Fruit fly (Drosophila melanogaster) whole organism, embryonic: ENCODE data around the gene CG31360.

Experiments used
- ATbp ChIP-seq: fragments of 200-800 bp; sonication (Bioruptor generic); optimal IDR thresholded peaks from 2 replicates; lab custom pipeline; 2017; ENCODE audit warnings: missing biosample characterization, mild to moderate bottlenecking, missing genetic modification characterization, missing genetic modification reagents
- Atf-2 ChIP-seq: fragments of 200-800 bp; sonication (Bioruptor generic); optimal IDR thresholded peaks from 2 replicates; lab custom pipeline; 2016; ENCODE audit warnings: missing biosample characterization, missing genetic modification characterization
- Bteb2 ChIP-seq: fragments of 200-800 bp; sonication (Bioruptor generic); optimal IDR thresholded peaks from 2 replicates; lab custom pipeline; 2016; ENCODE audit warnings: missing biosample characterization, missing genetic modification characterization
- CG10147 ChIP-seq: fragments of 200-800 bp; sonication (Bioruptor generic); optimal IDR thresholded peaks from 2 replicates; lab custom pipeline; 2019; ENCODE audit warnings: missing biosample characterization, mild to moderate bottlenecking, missing genetic modification characterization, moderate library complexity
- CG10321 ChIP-seq: fragments of 200-800 bp; sonication (Bioruptor generic); IDR thresholded peaks from 2 replicates; pipeline ENCODE4 v1.3.6; 2022; ENCODE audit warnings: missing biosample characterization, missing genetic modification characterization
- CG10431 ChIP-seq: fragments of 200-800 bp; sonication (Bioruptor generic); optimal IDR thresholded peaks from 3 replicates; lab custom pipeline; 2018; ENCODE audit warnings: missing biosample characterization, mild to moderate bottlenecking, missing genetic modification characterization
- CG12104 ChIP-seq: fragments of 200-800 bp; sonication (Bioruptor generic); optimal IDR thresholded peaks from 3 replicates; lab custom pipeline; 2016; ENCODE audit warnings: missing biosample characterization, missing genetic modification characterization
- CG12155 ChIP-seq: fragments of 200-800 bp; sonication (Bioruptor generic); optimal IDR thresholded peaks from 3 replicates; lab custom pipeline; 2016; ENCODE audit warnings: missing biosample characterization, missing genetic modification characterization
- CG12391 ChIP-seq: fragments of 200-800 bp; sonication (Bioruptor generic); optimal IDR thresholded peaks from 3 replicates; lab custom pipeline; 2018; ENCODE audit warnings: missing biosample characterization, mild to moderate bottlenecking, missing genetic modification characterization, moderate library complexity
- CG13287 ChIP-seq: fragments of 200-800 bp; sonication (Bioruptor generic); IDR thresholded peaks from 2 replicates; pipeline ENCODE4 v1.3.6; 2022; ENCODE audit warnings: missing biosample characterization, missing genetic modification characterization; ENCODE audit not compliant: partially characterized antibody
- CG13424 ChIP-seq: fragments of 200-800 bp; sonication (Bioruptor generic); optimal IDR thresholded peaks from 2 replicates; lab custom pipeline; 2019; ENCODE audit warnings: missing biosample characterization, mild to moderate bottlenecking, missing genetic modification characterization, moderate library complexity
- CG14710 ChIP-seq: fragments of 200-800 bp; sonication (Bioruptor generic); optimal IDR thresholded peaks from 3 replicates; lab custom pipeline; 2019; ENCODE audit warnings: missing biosample characterization, mild to moderate bottlenecking, missing genetic modification characterization, moderate library complexity
- CG17802 ChIP-seq: fragments of 200-800 bp; sonication (Bioruptor generic); optimal IDR thresholded peaks from 2 replicates; lab custom pipeline; 2018; ENCODE audit warnings: missing biosample characterization, mild to moderate bottlenecking, missing genetic modification characterization, moderate library complexity
- CG1832 ChIP-seq: fragments of 200-800 bp; sonication (Bioruptor generic); optimal IDR thresholded peaks from 2 replicates; lab custom pipeline; 2017; ENCODE audit warnings: missing biosample characterization, mild to moderate bottlenecking, missing genetic modification characterization, inconsistent platforms
- CG18764 ChIP-seq: fragments of 200-800 bp; sonication (Bioruptor generic); optimal IDR thresholded peaks from 3 replicates; lab custom pipeline; 2016; ENCODE audit warnings: missing biosample characterization, missing genetic modification characterization
- CG30020 ChIP-seq: fragments of 200-800 bp; optimal IDR thresholded peaks from 2 replicates; lab custom pipeline; 2019; ENCODE audit warnings: missing biosample characterization, mild to moderate bottlenecking, missing genetic modification characterization, moderate library complexity
- CG34224 ChIP-seq: fragments of 200-800 bp; sonication (Bioruptor generic); IDR thresholded peaks from 3 replicates; pipeline ENCODE4 v1.3.6; 2022; ENCODE audit warnings: missing biosample characterization, missing genetic modification characterization; ENCODE audit not compliant: partially characterized antibody
- CG4730 ChIP-seq: fragments of 200-800 bp; sonication (Bioruptor generic); IDR thresholded peaks from 2 replicates; pipeline ENCODE4 v1.3.6; 2022; ENCODE audit warnings: missing biosample characterization, missing genetic modification characterization
- CG4820 ChIP-seq: fragments of 200-800 bp; sonication (Bioruptor generic); optimal IDR thresholded peaks from 3 replicates; lab custom pipeline; 2016; ENCODE audit warnings: missing biosample characterization, missing genetic modification characterization
- CG4854 ChIP-seq: fragments of 200-800 bp; sonication (Bioruptor generic); optimal IDR thresholded peaks from 2 replicates; lab custom pipeline; 2016; ENCODE audit warnings: missing biosample characterization, missing genetic modification characterization, inconsistent platforms
- CG6683 ChIP-seq: fragments of 200-800 bp; sonication (Bioruptor generic); optimal IDR thresholded peaks from 2 replicates; lab custom pipeline; 2017; ENCODE audit warnings: missing biosample characterization, mild to moderate bottlenecking, missing genetic modification characterization, missing genetic modification reagents
- CG6813 ChIP-seq: fragments of 200-800 bp; sonication (Bioruptor generic); optimal IDR thresholded peaks from 2 replicates; lab custom pipeline; 2017; ENCODE audit warnings: missing biosample characterization, missing genetic modification characterization, mild to moderate bottlenecking, moderate library complexity, missing genetic modification reagents
- CG7372 ChIP-seq: fragments of 200-800 bp; sonication (Bioruptor generic); IDR thresholded peaks from 2 replicates; pipeline ENCODE4 v1.3.6; 2022; ENCODE audit warnings: missing biosample characterization, missing genetic modification characterization
- CG7786 ChIP-seq: fragments of 200-800 bp; sonication (Bioruptor generic); optimal IDR thresholded peaks from 2 replicates; lab custom pipeline; 2016; ENCODE audit warnings: missing biosample characterization, missing genetic modification characterization
- CG7839 ChIP-seq: fragments of 200-800 bp; sonication (Bioruptor generic); optimal IDR thresholded peaks from 3 replicates; lab custom pipeline; 2018; ENCODE audit warnings: missing biosample characterization, mild to moderate bottlenecking, missing genetic modification characterization, moderate library complexity
- CG9215 ChIP-seq: fragments of 200-800 bp; sonication (Bioruptor generic); IDR thresholded peaks from 2 replicates; pipeline ENCODE4 v1.3.6; 2022; ENCODE audit warnings: missing biosample characterization, missing genetic modification characterization
- Dfd ChIP-seq, 2 experiments: fragments of >200 bp; optimal IDR thresholded peaks; 2 replicates each; lab custom pipeline; 2017; ENCODE audit warnings: missing biosample characterization in 2 of 2, missing genetic modification characterization in 2 of 2
- Elba2 ChIP-seq: fragments of 200-800 bp; sonication (Bioruptor generic); optimal IDR thresholded peaks from 3 replicates; lab custom pipeline; 2016; ENCODE audit warnings: missing biosample characterization, missing genetic modification characterization
- Mes4 ChIP-seq: fragments of 200-800 bp; sonication (Bioruptor generic); optimal IDR thresholded peaks from 2 replicates; lab custom pipeline; 2016; ENCODE audit warnings: missing biosample characterization, missing genetic modification characterization
- Pdp1 ChIP-seq, 2 experiments: fragments of 200-800 bp; sonication (Bioruptor generic); optimal IDR thresholded peaks; 3 replicates each; lab custom pipeline; 2016; ENCODE audit warnings: missing biosample characterization in 2 of 2, missing genetic modification characterization in 2 of 2, mild to moderate bottlenecking in 1 of 2, moderate library complexity in 1 of 2
- Ptx1 ChIP-seq: fragments of 200-800 bp; sonication (Bioruptor generic); IDR thresholded peaks from 2 replicates; pipeline ENCODE4 v1.3.6; 2022; ENCODE audit warnings: missing biosample characterization, missing genetic modification characterization
- Rfx ChIP-seq: fragments of 200-800 bp; sonication (Bioruptor generic); IDR thresholded peaks from 2 replicates; pipeline ENCODE4 v1.3.6; 2022; ENCODE audit warnings: missing biosample characterization, missing genetic modification characterization
- Rx ChIP-seq: fragments of 200-800 bp; sonication (Bioruptor generic); IDR thresholded peaks from 2 replicates; pipeline ENCODE4 v1.3.6; 2022; ENCODE audit warnings: missing biosample characterization, missing genetic modification characterization
- Sox100B ChIP-seq: fragments of 200-800 bp; sonication (Bioruptor generic); optimal IDR thresholded peaks from 3 replicates; lab custom pipeline; 2018; ENCODE audit warnings: missing biosample characterization, mild to moderate bottlenecking, missing genetic modification characterization
- Sry-δ ChIP-seq: fragments of 200-800 bp; sonication (Bioruptor generic); optimal IDR thresholded peaks from 2 replicates; lab custom pipeline; 2016; ENCODE audit warnings: missing biosample characterization, missing genetic modification characterization
- al ChIP-seq: fragments of 200-800 bp; sonication (Bioruptor generic); IDR thresholded peaks from 2 replicates; pipeline ENCODE4 v1.3.6; 2022; ENCODE audit warnings: missing biosample characterization, missing genetic modification characterization
- bsh ChIP-seq, 2 experiments: fragments of 200-800 bp; sonication (Bioruptor generic); optimal IDR thresholded peaks; 2 replicates each; lab custom pipeline; 2017 to 2018; ENCODE audit warnings: mild to moderate bottlenecking in 2 of 2, missing biosample characterization in 2 of 2, missing genetic modification characterization in 2 of 2, moderate library complexity in 1 of 2
- croc ChIP-seq: fragments of 200-800 bp; sonication (Bioruptor generic); conservative IDR thresholded peaks from 3 replicates; pipeline ENCODE4 v1.3.6; 2022; ENCODE audit warnings: missing biosample characterization, missing genetic modification characterization
- da ChIP-seq: fragments of 200-800 bp; sonication (Bioruptor generic); optimal IDR thresholded peaks from 2 replicates; lab custom pipeline; 2016; ENCODE audit warnings: missing biosample characterization, missing genetic modification characterization
- gfzf ChIP-seq: fragments of 200-800 bp; sonication (Bioruptor generic); optimal IDR thresholded peaks from 2 replicates; lab custom pipeline; 2016; ENCODE audit warnings: missing biosample characterization, mild to moderate bottlenecking, missing genetic modification characterization, moderate library complexity
- gro ChIP-seq: fragments of 200-800 bp; sonication (Bioruptor generic); optimal IDR thresholded peaks from 2 replicates; lab custom pipeline; 2016; ENCODE audit warnings: missing biosample characterization, missing genetic modification characterization
- hbn ChIP-seq: fragments of 200-800 bp; sonication (Bioruptor generic); IDR thresholded peaks from 2 replicates; pipeline ENCODE4 v1.3.6; 2022; ENCODE audit warnings: missing biosample characterization, missing genetic modification characterization; ENCODE audit not compliant: partially characterized antibody
- lilli ChIP-seq: fragments of 200-800 bp; sonication (Bioruptor generic); optimal IDR thresholded peaks from 3 replicates; lab custom pipeline; 2016; ENCODE audit warnings: missing biosample characterization, missing genetic modification characterization
- lov ChIP-seq, 2 experiments: fragments of 200-800 bp in 1 of 2; fragments of >200 bp in 1 of 2; sonication (Bioruptor generic) in 1 of 2; IDR thresholded peaks in 1 of 2; optimal IDR thresholded peaks in 1 of 2; 2 replicates in 1 of 2; 3 replicates in 1 of 2; pipeline versions ENCODE4 v1.3.6 to Lab custom; 2017 to 2022; ENCODE audit warnings: missing biosample characterization in 1 of 2, missing genetic modification characterization in 1 of 2
- onecut ChIP-seq: fragments of 200-800 bp; sonication (Bioruptor generic); IDR thresholded peaks from 2 replicates; pipeline ENCODE4 v1.3.6; 2022; ENCODE audit warnings: missing biosample characterization, missing genetic modification characterization
- pb ChIP-seq: fragments of 200-800 bp; sonication (Bioruptor generic); optimal IDR thresholded peaks from 3 replicates; lab custom pipeline; 2016; ENCODE audit warnings: missing biosample characterization, missing genetic modification characterization
- sens ChIP-seq: fragments of 200-800 bp; sonication (Bioruptor generic); peaks from one replicate; lab custom pipeline; 2016; ENCODE audit warnings: missing biosample characterization, missing genetic modification characterization
- sens-2 ChIP-seq: fragments of 200-800 bp; sonication (Bioruptor generic); IDR thresholded peaks from 2 replicates; pipeline ENCODE4 v1.3.6; 2022; ENCODE audit warnings: missing biosample characterization, missing genetic modification characterization
- tin ChIP-seq: fragments of 200-800 bp; sonication (Bioruptor generic); optimal IDR thresholded peaks from 3 replicates; lab custom pipeline; 2016; ENCODE audit warnings: missing biosample characterization, missing genetic modification characterization
- z ChIP-seq: fragments of 200-800 bp; sonication (Bioruptor generic); IDR thresholded peaks from 3 replicates; pipeline ENCODE4 v1.3.6; 2022; ENCODE audit warnings: missing biosample characterization, missing genetic modification characterization
- zf30C ChIP-seq: fragments of 200-800 bp; sonication (Bioruptor generic); optimal IDR thresholded peaks from 3 replicates; lab custom pipeline; 2018; ENCODE audit warnings: missing biosample characterization, mild to moderate bottlenecking, missing genetic modification characterization

CG31360 gene

DNA sequence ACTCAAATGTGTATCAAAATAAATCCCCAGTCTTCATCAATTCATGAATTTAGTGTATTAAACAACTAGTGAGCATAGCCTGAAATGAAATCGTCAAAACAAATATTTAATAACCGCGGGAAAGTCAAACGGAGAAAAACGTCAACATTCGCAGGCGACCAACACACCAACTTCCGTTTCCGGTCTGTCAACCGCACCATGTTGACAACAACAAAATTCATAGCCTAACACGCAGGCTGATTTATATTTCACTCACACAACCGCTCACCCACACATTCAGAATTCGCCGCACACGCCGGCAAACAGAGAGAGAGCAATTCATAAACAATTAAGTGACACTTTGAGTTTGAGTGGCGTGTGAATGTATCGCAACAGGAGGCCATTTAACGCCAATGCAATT is 29.9 kb upstream of the CG31360 start (continued):
- TF ChIP-seq CG34224 (GFP tag; lab: Robert Waterston, UW) (no peak), tin (GFP tag; lab: Kevin White, UChicago) (no peak), CG10431 (GFP tag; lab: Kevin White, UChicago) (peak; percentile 27), CG10321 (GFP tag; lab: Robert Waterston, UW) (no peak), sens (GFP tag; lab: Kevin White, UChicago) (peak; percentile 79), onecut (peak; percentile 44), CG7839 (no peak), CG12155 (GFP tag; lab: Kevin White, UChicago) (no peak), pb (GFP tag; lab: Kevin White, UChicago) (no peak), CG7786 (GFP tag; lab: Kevin White, UChicago) (no peak), CG4730 (GFP tag; lab: Robert Waterston, UW) (no peak), gro (no peak), hbn (GFP tag; lab: Robert Waterston, UW) (no peak), lilli (GFP tag; lab: Kevin White, UChicago) (no peak), Atf-2 (no peak), Bteb2 (GFP tag; lab: Kevin White, UChicago) (no peak), croc (GFP tag; lab: Robert Waterston, UW) (no peak), z (GFP tag; lab: Robert Waterston, UW) (no peak), CG4820 (GFP tag; lab: Kevin White, UChicago) (no peak), CG30020 (tag; lab: Kevin White, UChicago) (no peak), CG6683 (no peak), CG6813 (GFP tag; lab: Kevin White, UChicago) (peak; percentile 17), Ptx1 (GFP tag; lab: Robert Waterston, UW) (no peak), al (GFP tag; lab: Robert Waterston, UW) (no peak), Dfd (GFP tag; optimal IDR thresholded peaks at IDR 0.05; lab: Kevin White, UChicago) (no peak), CG4854 (no peak), CG18764 (no peak), CG13287 (GFP tag; lab: Robert Waterston, UW) (no peak), CG9215 (GFP tag; lab: Robert Waterston, UW) (no peak), bsh (GFP tag; optimal IDR thresholded peaks at IDR 0.05; lab: Kevin White, UChicago) (peak in 1 of 2 experiments; percentile 46), CG12391 (tag; lab: Kevin White, UChicago) (peak; percentile 30), CG12104 (no peak), Sry-δ (GFP tag; lab: Kevin White, UChicago) (no peak), da (GFP tag; lab: Kevin White, UChicago) (no peak), Sox100B (GFP tag; lab: Kevin White, UChicago) (peak; percentile 30), CG14710 (peak; percentile 28), Pdp1 (GFP tag; optimal IDR thresholded peaks at IDR 0.05; lab: Kevin White, UChicago) (no peak), CG1832 (no peak), Rx (GFP tag; lab: Robert Waterston, UW) (no peak), CG10147 (no peak), ATbp (GFP tag; lab: Kevin White, UChicago) (peak; percentile 58), CG7372 (GFP tag; lab: Robert Waterston, UW) (no peak), Elba2 (no peak), lov (optimal IDR thresholded peaks at IDR 0.05; lab: Kevin White, UChicago) (no peak), lov (GFP tag; IDR thresholded peaks at IDR 0.05; lab: Robert Waterston, UW) (peak; percentile 77; the same call in 2 of the 3 replicates), Rfx (no peak), gfzf (GFP tag; lab: Kevin White, UChicago) (no peak), sens-2 (0 out of 2 replicates have a peak, but pooled peaks have one; percentile 43), Mes4 (peak; percentile 17), CG13424 (no peak), CG17802 (tag; lab: Kevin White, UChicago) (no peak), zf30C (no peak)
